Fruit fly (Drosophila melanogaster) whole organism, embryonic: ENCODE data around the gene CG14195.

Source experiments
- Abd-B ChIP-seq: fragments of 200-800 bp; sonication (Bioruptor generic); optimal IDR thresholded peaks from 2 replicates; lab custom pipeline; 2018; ENCODE audit warnings: missing biosample characterization, mild to moderate bottlenecking, missing genetic modification characterization, moderate library complexity
- Bdp1 ChIP-seq: fragments of 200-800 bp; sonication (Bioruptor generic); optimal IDR thresholded peaks from 3 replicates; lab custom pipeline; 2016; ENCODE audit warnings: missing biosample characterization, missing genetic modification characterization
- Blimp-1 ChIP-seq: fragments of 200-800 bp; sonication (Bioruptor generic); optimal IDR thresholded peaks from 3 replicates; lab custom pipeline; 2018; ENCODE audit warnings: missing biosample characterization, missing genetic modification characterization, mild to moderate bottlenecking, moderate library complexity, missing genetic modification reagents
- CG12744 ChIP-seq: fragments of 200-800 bp; sonication (Bioruptor generic); optimal IDR thresholded peaks from 2 replicates; lab custom pipeline; 2016; ENCODE audit warnings: missing biosample characterization, missing genetic modification characterization
- CG32767 ChIP-seq: fragments of 200-800 bp; sonication (Bioruptor generic); IDR thresholded peaks from 2 replicates; pipeline ENCODE4 v1.3.6; 2022; ENCODE audit warnings: missing biosample characterization, missing genetic modification characterization
- CG8944 ChIP-seq: fragments of 200-800 bp; sonication (Bioruptor generic); optimal IDR thresholded peaks from 3 replicates; lab custom pipeline; 2016; ENCODE audit warnings: missing biosample characterization, missing genetic modification characterization
- CTCF ChIP-seq: fragments of 200-800 bp; sonication (Bioruptor generic); optimal IDR thresholded peaks from 2 replicates; lab custom pipeline; 2017; ENCODE audit warnings: missing biosample characterization, mild to moderate bottlenecking, missing genetic modification characterization, moderate library complexity
- Ravus ChIP-seq: fragments of 200-800 bp; sonication (Bioruptor generic); IDR thresholded peaks from 2 replicates; pipeline ENCODE4 v1.3.6; 2022; ENCODE audit warnings: missing biosample characterization, missing genetic modification characterization
- bcd ChIP-seq: fragments of 200-800 bp; sonication (Bioruptor generic); optimal IDR thresholded peaks from 2 replicates; lab custom pipeline; 2017; ENCODE audit warnings: missing biosample characterization, mild to moderate bottlenecking, missing genetic modification characterization
- en ChIP-seq: fragments of 200-800 bp; sonication (Bioruptor generic); optimal IDR thresholded peaks from 2 replicates; lab custom pipeline; 2016; ENCODE audit warnings: missing biosample characterization, missing genetic modification characterization
- ham ChIP-seq: fragments of 200-800 bp; sonication (Bioruptor generic); IDR thresholded peaks from 2 replicates; pipeline ENCODE4 v1.3.6; 2022; ENCODE audit warnings: missing biosample characterization, missing genetic modification characterization
- toy ChIP-seq: fragments of 200-800 bp; sonication (Bioruptor generic); IDR thresholded peaks from 2 replicates; pipeline ENCODE4 v1.3.6; 2022; ENCODE audit warnings: missing biosample characterization, missing genetic modification characterization
- tup ChIP-seq: fragments of 200-800 bp; sonication (Bioruptor generic); optimal IDR thresholded peaks from 2 replicates; lab custom pipeline; 2016; ENCODE audit warnings: missing biosample characterization, mild to moderate bottlenecking, missing genetic modification characterization, moderate library complexity
- wek ChIP-seq: fragments of 200-800 bp; sonication (Bioruptor generic); optimal IDR thresholded peaks from 3 replicates; lab custom pipeline; 2018; ENCODE audit warnings: missing biosample characterization, mild to moderate bottlenecking, missing genetic modification characterization, moderate library complexity

DNA sequence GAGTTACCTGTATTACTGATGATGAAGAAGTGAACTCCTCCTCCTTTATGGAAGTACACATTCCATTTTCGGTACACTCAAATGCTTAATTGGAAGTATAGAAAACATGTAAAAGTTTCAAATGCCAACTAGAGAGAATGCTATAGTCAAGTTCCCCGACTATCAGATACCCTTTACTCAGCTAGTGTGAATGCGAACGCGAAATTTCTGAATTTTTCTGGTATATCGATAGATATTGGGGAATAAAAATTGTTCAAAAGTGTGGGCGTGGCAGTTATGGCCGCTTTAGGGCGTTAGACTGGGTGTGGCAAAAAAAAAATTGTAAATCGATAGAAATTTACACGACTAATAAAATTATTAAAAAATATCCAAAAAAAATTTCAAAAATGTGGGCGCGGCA is 20.3 kb downstream of the CG14195 start:
- TF ChIP-seq Bdp1 (no peak), Ravus (GFP tag; lab: Robert Waterston, UW) (no peak), tup (no peak), Blimp-1 (GFP tag; lab: Kevin White, UChicago) (no peak), en (no peak), ham (GFP tag; lab: Robert Waterston, UW) (no peak), Abd-B (no peak), wek (GFP tag; lab: Kevin White, UChicago) (no peak), toy (GFP tag; lab: Robert Waterston, UW) (no peak), CTCF (GFP tag; lab: Kevin White, UChicago) (no peak), bcd (GFP tag; lab: Kevin White, UChicago) (no peak), CG12744 (GFP tag; lab: Kevin White, UChicago) (no peak), CG8944 (GFP tag; lab: Kevin White, UChicago) (no peak), CG32767 (no peak)
